Worm (Caenorhabditis elegans) whole organism, midembryonic: ENCODE measurements around the gene Y57G7A.11.

Experiments
- T22C8.4 ChIP-seq: fragments of 200-800 bp; sonication (Bioruptor generic); IDR thresholded peaks from 2 replicates; pipeline ENCODE4 v1.3.6; 2022; ENCODE audit warnings: missing genetic modification characterization, missing compliant biosample characterization
- cog-1 ChIP-seq: sonication (generic microtip); optimal IDR thresholded peaks from 2 replicates; lab custom pipeline; 2016; ENCODE audit warnings: missing genetic modification characterization, missing compliant biosample characterization
- flt-1 ChIP-seq: fragments of 200-800 bp; sonication (Bioruptor generic); IDR thresholded peaks from 2 replicates; pipeline ENCODE4 v1.3.6; 2022; ENCODE audit warnings: missing genetic modification characterization, missing compliant biosample characterization
- klf-2 ChIP-seq: fragments of 200-800 bp; sonication (Bioruptor generic); conservative IDR thresholded peaks from 2 replicates; pipeline ENCODE4 v1.3.6; 2022; ENCODE audit warnings: missing genetic modification reagents, missing genetic modification characterization, missing compliant biosample characterization
- med-1 ChIP-seq: sonication (generic microtip); optimal IDR thresholded peaks from 2 replicates; lab custom pipeline; 2017; ENCODE audit warnings: missing genetic modification characterization, mild to moderate bottlenecking, missing compliant biosample characterization, antibody characterized with exemption, missing genetic modification reagents; ENCODE audit not compliant: insufficient read depth
- ref-1 ChIP-seq: fragments of 200-800 bp; sonication (Bioruptor generic); conservative IDR thresholded peaks from 2 replicates; pipeline ENCODE4 v1.3.6; 2022; ENCODE audit warnings: missing genetic modification reagents, missing genetic modification characterization, missing compliant biosample characterization
- tab-1 ChIP-seq: fragments of 200-800 bp; sonication (Bioruptor generic); IDR thresholded peaks from 2 replicates; pipeline ENCODE4 v1.3.6; 2022; ENCODE audit warnings: missing genetic modification characterization, missing compliant biosample characterization
- ztf-23 ChIP-seq: fragments of 200-800 bp; sonication (Bioruptor generic); IDR thresholded peaks from 2 replicates; pipeline ENCODE4 v1.3.6; 2022; ENCODE audit warnings: missing genetic modification reagents, missing genetic modification characterization, missing compliant biosample characterization
- ztf-29 ChIP-seq: fragments of 200-800 bp; sonication (Bioruptor generic); IDR thresholded peaks from 2 replicates; pipeline ENCODE4 v1.3.6; 2022; ENCODE audit warnings: missing genetic modification reagents, missing genetic modification characterization, missing compliant biosample characterization

DNA sequence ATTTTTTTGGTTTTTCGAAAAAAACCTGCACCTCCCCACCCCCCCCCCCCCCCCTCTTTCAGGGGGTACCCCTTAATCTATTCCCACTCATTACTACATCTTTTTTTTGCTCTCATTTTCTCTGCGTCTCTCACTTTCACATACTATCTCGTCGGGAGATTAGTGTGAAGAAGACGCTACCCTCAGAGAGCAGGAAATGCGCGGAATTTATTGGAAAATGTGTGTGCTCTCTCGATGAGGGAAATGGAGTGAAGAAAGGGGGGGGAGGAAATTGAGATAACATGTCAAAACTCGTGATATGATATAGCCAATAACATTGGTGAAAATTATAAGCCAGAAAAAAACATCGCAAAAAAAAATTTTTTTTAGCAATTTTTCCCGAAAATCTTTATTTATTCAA lies 48.9 kb upstream of the Y57G7A.11 start:
- TF ChIP-seq cog-1 = no peak
- no peak for TF ChIP-seq T22C8.4 (GFP tag; lab: Robert Waterston, UW)
- no peak for TF ChIP-seq ztf-23 (GFP tag; lab: Robert Waterston, UW)
- no peak for TF ChIP-seq ref-1 (GFP tag; lab: Robert Waterston, UW)
- no peak for TF ChIP-seq flt-1
- no peak for TF ChIP-seq ztf-29 (GFP tag; lab: Robert Waterston, UW)
- no peak for TF ChIP-seq klf-2
- TF ChIP-seq tab-1 = no peak
- TF ChIP-seq med-1 = no peak
